Worm (Caenorhabditis elegans): Measurements from ENCODE around the gene chil-22.

chil-22 gene

DNA sequence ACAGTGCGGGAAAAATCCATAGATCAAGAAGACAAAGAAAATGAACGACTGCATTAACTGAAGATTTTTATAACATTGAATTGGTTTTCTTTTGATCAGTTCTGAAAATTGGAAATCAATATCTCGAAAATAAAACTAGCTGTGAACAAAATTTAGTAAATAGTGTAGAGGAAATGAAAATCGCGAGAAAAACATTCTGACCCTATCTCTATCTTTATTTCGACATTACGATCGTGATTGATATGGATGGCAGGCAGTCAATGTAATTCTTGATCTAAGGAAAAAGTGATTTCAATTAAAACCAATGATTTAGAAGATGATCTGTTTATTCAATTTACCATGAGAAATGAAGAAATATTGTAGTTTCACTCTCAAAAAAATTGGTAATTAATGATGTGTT, 30.0 kb downstream of the chil-22 start, which contains the start of gene kin-16:
Gene kin-16, minus strand, starts transcription at position 101 of the 400 bp plus-strand sequence.
- TF ChIP-seq ref-1 (GFP tag; conservative IDR thresholded peaks at IDR 0.05): no peak

DNA sequence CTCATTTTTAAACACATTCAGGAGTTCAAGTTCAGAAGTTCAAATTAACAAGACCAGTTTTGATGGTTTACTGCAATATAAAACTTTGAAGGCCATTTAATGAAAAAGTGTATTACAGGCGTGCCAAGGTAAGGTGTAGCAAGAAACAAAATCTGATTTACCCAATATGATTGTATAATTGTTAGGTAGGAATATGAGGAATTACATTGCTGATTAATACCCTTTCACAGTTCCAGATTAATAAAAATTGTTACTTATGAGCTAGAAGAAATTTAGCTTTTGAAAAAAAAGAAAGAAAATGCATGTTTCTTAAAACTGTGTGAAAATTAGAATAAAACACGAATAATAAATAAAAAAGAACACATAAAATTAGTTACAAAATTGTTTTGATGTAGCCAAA, 32.4 kb downstream of the chil-22 start, which contains the start of gene kin-15:
Gene kin-15, minus strand, starts transcription at position 101 of the 400 bp plus-strand sequence.
- TF ChIP-seq ztf-29 (GFP tag; IDR thresholded peaks at IDR 0.05): no peak
- no peak for TF ChIP-seq flt-1 (GFP tag; IDR thresholded peaks at IDR 0.05)
- TF ChIP-seq tab-1 (GFP tag; IDR thresholded peaks at IDR 0.05): no peak
- no peak for TF ChIP-seq klf-2 (GFP tag; conservative IDR thresholded peaks at IDR 0.05)

DNA sequence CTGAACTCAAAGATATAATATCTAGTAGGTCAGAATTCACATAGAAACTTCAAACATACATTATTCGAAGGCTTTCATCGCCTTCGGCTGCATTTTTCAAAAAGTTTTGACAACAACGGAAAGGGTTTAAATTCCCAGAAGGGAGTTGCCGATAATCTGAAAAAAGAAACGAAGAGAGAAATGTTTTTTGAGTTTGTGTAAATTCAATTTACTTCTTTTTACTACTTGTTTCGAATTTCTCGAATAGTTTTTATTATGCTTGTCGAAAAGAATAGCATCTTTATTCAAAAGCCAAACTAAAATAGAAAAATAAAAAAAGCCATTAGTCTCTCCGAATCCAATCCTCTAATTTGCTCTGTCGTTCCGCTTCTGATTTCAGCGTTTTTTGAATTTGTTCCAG, 34.9 kb downstream of the chil-22 start:
- TF ChIP-seq ztf-29 (GFP tag; IDR thresholded peaks at IDR 0.05): no peak
- TF ChIP-seq tab-1 (GFP tag; IDR thresholded peaks at IDR 0.05): no peak
- no peak for TF ChIP-seq T22C8.4 (GFP tag; IDR thresholded peaks at IDR 0.05)
- TF ChIP-seq med-1 (GFP tag; optimal IDR thresholded peaks at IDR 0.05; ENCODE audit: insufficient read depth): no peak
- TF ChIP-seq ztf-23 (GFP tag; IDR thresholded peaks at IDR 0.05): no peak
- no peak for TF ChIP-seq flt-1 (GFP tag; IDR thresholded peaks at IDR 0.05)
- TF ChIP-seq cog-1 (tag; optimal IDR thresholded peaks at IDR 0.05): no peak
- TF ChIP-seq ref-1 (GFP tag; conservative IDR thresholded peaks at IDR 0.05): no peak
- TF ChIP-seq klf-2 (GFP tag; conservative IDR thresholded peaks at IDR 0.05): no peak

DNA sequence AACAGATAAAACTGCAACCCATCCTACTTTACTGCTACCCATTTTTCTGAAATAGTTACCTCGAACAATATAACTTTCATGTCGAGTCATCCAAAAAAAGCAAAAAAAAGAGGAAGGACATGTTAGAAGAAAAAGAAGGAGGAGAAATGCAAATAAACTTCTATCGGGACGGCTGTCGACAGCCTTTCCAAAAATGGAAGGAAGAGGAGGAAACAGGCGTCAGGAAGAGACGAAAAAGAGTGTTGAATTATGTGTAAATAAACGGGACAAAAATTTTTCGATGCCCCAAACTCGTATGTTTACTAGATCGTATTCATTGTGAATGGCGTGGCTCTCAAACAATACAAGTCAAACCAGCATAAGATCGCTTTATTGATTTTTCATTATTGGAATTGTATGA, 38.4 kb downstream of the chil-22 start, which contains the start of gene M176.5:
Gene M176.5, minus strand, starts transcription at position 101 of the 400 bp plus-strand sequence.
- TF ChIP-seq ztf-23 (GFP tag; IDR thresholded peaks at IDR 0.05) (no peak), med-1 (GFP tag; optimal IDR thresholded peaks at IDR 0.05; ENCODE audit: insufficient read depth) (no peak), klf-2 (GFP tag; conservative IDR thresholded peaks at IDR 0.05) (no peak), flt-1 (GFP tag; IDR thresholded peaks at IDR 0.05) (no peak), cog-1 (tag; optimal IDR thresholded peaks at IDR 0.05) (no peak), ref-1 (GFP tag; conservative IDR thresholded peaks at IDR 0.05) (no peak), tab-1 (GFP tag; IDR thresholded peaks at IDR 0.05) (no peak), ztf-29 (GFP tag; IDR thresholded peaks at IDR 0.05) (no peak), T22C8.4 (GFP tag; IDR thresholded peaks at IDR 0.05) (no peak)

DNA sequence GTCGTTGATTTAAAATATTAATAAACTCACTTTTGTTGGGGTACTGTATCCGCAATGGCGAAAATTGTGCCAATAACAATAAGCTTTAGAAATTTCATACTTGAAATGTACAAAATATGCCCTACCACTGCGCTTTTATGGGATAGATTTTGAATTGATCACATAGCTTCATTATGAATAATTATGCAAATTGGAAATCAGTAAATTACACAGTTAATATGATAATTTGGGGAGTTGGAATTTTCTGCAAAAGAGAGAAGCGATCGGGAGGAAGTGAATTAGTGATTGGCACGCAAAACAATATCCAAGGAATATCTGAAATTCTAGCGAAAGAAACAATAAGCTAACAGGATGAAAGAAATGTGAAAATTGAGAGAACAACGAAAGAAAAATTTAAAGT, 39.9 kb downstream of the chil-22 start, which contains the start of gene M176.10:
Gene M176.10, minus strand, starts transcription at position 101 of the 400 bp plus-strand sequence.
- TF ChIP-seq ref-1 (GFP tag; conservative IDR thresholded peaks at IDR 0.05) (no peak), ztf-23 (GFP tag; IDR thresholded peaks at IDR 0.05) (no peak), tab-1 (GFP tag; IDR thresholded peaks at IDR 0.05) (no peak), flt-1 (GFP tag; IDR thresholded peaks at IDR 0.05) (no peak), T22C8.4 (GFP tag; IDR thresholded peaks at IDR 0.05) (no peak), klf-2 (GFP tag; conservative IDR thresholded peaks at IDR 0.05) (no peak), ztf-29 (GFP tag; IDR thresholded peaks at IDR 0.05) (no peak), cog-1 (tag; optimal IDR thresholded peaks at IDR 0.05) (no peak), med-1 (GFP tag; optimal IDR thresholded peaks at IDR 0.05; ENCODE audit: insufficient read depth) (no peak)

DNA sequence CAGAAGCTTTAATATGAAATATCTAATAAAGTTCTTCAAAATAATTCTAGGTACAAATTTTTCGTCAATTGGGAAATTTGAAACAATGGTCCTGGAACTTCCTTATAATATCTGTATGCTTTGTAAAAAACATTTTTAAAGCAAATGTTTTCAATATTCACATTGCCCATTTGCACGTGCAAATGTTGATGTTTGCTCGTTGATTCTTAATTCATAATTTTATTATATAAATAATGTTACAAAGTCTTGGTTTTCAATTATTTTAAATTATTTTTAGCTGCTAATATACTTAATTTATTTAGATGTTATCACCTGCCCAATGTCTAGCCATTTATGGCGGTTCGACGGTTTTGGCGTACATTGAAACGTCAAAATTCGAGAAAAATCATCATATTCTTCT, 44.0 kb downstream of the chil-22 start, which contains the start of gene M176.11:
Gene M176.11, plus strand, starts transcription at position 301 of the 400 bp plus-strand sequence.
- TF ChIP-seq ref-1 (GFP tag; conservative IDR thresholded peaks at IDR 0.05): no peak
- no peak for TF ChIP-seq klf-2 (GFP tag; conservative IDR thresholded peaks at IDR 0.05)
- no peak for TF ChIP-seq flt-1 (GFP tag; IDR thresholded peaks at IDR 0.05)
- no peak for TF ChIP-seq cog-1 (tag; optimal IDR thresholded peaks at IDR 0.05)
- TF ChIP-seq T22C8.4 (GFP tag; IDR thresholded peaks at IDR 0.05): no peak
- TF ChIP-seq ztf-29 (GFP tag; IDR thresholded peaks at IDR 0.05): no peak

DNA sequence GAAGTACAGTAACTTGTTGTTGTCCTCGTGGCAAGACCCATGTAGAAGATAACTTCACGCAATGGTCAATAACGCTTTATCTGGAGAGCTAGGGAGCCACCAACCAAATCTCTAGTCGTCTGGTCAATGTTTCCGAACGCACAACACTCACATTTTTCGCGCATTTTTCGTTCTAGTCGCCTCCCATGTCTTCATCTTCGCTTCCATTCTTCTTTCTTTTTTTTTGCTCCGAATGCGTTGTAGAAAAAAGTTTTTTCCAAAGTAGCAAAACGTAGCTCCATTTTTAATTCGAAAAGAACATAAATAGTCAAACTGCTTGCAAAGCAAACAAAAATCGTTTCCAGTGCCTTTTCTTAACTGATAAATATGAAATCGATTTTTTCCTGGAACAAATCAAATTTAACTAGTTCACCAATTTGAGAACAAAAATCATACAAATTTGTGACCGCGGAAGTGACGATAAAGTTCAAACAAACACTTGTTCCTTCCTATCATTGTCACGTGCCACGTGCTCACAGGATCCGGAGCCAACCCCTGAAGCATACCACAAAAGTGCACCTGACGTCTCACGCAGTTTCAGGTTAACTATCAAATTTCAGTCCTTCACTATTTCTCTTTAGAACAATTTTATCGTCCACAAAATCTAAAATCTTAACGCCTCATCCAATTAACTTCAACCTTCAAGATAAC, 47.0 kb downstream of the chil-22 start:
- TF ChIP-seq tab-1 (GFP tag; IDR thresholded peaks at IDR 0.05) (no peak), med-1 (GFP tag; optimal IDR thresholded peaks at IDR 0.05; ENCODE audit: insufficient read depth) (no peak), cog-1 (tag; optimal IDR thresholded peaks at IDR 0.05) (no peak), ztf-23 (GFP tag; IDR thresholded peaks at IDR 0.05) (no peak), ztf-29 (GFP tag; IDR thresholded peaks at IDR 0.05) (no peak), T22C8.4 (GFP tag; IDR thresholded peaks at IDR 0.05) (no peak), klf-2 (GFP tag; conservative IDR thresholded peaks at IDR 0.05) (no peak), flt-1 (GFP tag; IDR thresholded peaks at IDR 0.05) (no peak), ref-1 (GFP tag; conservative IDR thresholded peaks at IDR 0.05) (no peak)

DNA sequence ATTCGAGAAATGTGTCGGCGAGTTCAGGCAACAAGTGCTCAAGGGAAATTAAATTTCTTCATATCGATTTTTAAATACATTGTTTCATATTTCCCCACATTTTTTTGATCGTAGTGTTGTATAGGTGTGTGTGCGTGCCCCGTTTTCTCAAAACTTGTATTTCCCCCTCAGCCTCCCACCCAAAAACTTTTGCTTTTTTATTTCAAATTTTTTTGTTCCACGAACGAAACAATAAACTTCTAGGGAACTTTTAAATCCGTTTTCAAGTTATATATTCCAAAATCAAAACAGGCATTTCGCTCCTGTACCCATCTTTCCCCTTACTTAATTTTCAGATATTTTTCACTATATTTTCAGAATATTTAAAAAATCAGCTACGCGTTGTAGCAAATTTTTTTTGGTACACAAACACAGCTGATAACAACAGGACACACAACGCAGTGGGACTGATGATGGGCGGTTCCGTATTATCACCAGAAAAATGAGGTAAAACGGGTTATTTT, 47.9 kb downstream of the chil-22 start, which contains the start of the genes M176.4 and M176.16:
Gene M176.4, plus strand, starts transcription at position 301 of the 503 bp plus-strand sequence.
Gene M176.16, plus strand, starts transcription at position 453 of the 503 bp plus-strand sequence.
- TF ChIP-seq cog-1 (tag; optimal IDR thresholded peaks at IDR 0.05): no peak
- TF ChIP-seq T22C8.4 (GFP tag; IDR thresholded peaks at IDR 0.05): no peak
- no peak for TF ChIP-seq flt-1 (GFP tag; IDR thresholded peaks at IDR 0.05)
- no peak for TF ChIP-seq klf-2 (GFP tag; conservative IDR thresholded peaks at IDR 0.05)
- TF ChIP-seq ztf-23 (GFP tag; IDR thresholded peaks at IDR 0.05): no peak
- TF ChIP-seq tab-1 (GFP tag; IDR thresholded peaks at IDR 0.05): no peak
- no peak for TF ChIP-seq ztf-29 (GFP tag; IDR thresholded peaks at IDR 0.05)
- no peak for TF ChIP-seq med-1 (GFP tag; optimal IDR thresholded peaks at IDR 0.05; ENCODE audit: insufficient read depth)
- no peak for TF ChIP-seq ref-1 (GFP tag; conservative IDR thresholded peaks at IDR 0.05)

DNA sequence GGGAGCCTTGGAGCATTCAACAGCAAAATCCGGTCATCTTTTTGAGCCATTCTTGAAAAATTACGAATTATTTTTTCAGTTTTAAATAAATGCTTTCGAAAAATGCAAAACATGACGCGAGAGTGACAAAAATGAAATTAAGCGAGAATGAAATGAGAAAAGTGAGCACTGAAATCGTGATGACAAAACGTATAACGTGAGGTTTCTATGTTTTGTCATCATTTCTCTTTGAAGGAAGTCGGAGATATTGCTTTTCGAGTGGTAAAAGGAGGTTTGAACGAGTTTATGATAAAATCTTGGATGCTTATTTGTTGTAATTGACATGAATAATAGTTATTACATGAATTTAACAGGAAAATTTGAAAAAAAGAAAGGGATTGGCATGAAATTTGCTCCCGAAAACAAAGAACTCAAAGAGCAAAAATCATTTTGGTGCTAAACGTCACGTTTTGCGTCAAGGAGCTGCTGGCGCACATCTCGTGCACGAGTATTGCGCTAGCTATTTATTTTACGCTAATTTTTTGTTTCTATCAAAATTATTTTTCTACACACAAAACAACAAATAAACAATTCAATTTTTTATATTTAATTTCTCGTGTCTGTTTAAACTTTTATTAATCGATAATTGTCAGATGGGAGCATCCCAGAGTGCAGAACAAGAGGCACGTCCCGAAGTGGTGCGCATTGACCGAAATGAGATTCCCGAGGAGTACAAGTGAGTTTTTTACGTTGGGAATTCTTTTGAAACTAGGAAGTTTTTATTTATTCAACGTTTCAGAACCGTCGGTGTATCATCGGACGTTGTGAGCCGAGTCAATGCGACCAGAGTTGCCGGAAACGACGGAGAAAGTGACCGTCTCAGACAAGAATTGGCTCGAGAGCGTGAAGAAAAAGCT, 49.4 kb downstream of the chil-22 start, which contains the start of the genes gss-1 and chch-3:
Gene gss-1, minus strand, starts transcription at position 51 of the 896 bp plus-strand sequence.
Gene chch-3, plus strand, starts transcription at position 633 of the 896 bp plus-strand sequence.
- no peak for TF ChIP-seq flt-1 (GFP tag; IDR thresholded peaks at IDR 0.05)
- peak; percentile 31 for TF ChIP-seq cog-1 (tag; optimal IDR thresholded peaks at IDR 0.05)
